Fruit fly (Drosophila melanogaster) whole organism, embryonic: ENCODE data around the gene CG13603.

Source experiments
- Adf1 ChIP-seq: fragments of 200-800 bp; sonication (Bioruptor generic); IDR thresholded peaks from 2 replicates; pipeline ENCODE4 v1.3.6; 2022; ENCODE audit warnings: missing biosample characterization, missing genetic modification characterization
- Atf6 ChIP-seq: fragments of 200-800 bp; sonication (Bioruptor generic); IDR thresholded peaks from 2 replicates; pipeline ENCODE4 v1.3.6; 2022; ENCODE audit warnings: missing biosample characterization, missing genetic modification characterization
- CG10209 ChIP-seq: fragments of 200-800 bp; sonication (Bioruptor generic); optimal IDR thresholded peaks from 3 replicates; lab custom pipeline; 2017; ENCODE audit warnings: missing biosample characterization, mild to moderate bottlenecking, missing genetic modification characterization, missing genetic modification reagents
- CG10366 ChIP-seq: fragments of 200-800 bp; sonication (Bioruptor generic); IDR thresholded peaks from 2 replicates; pipeline ENCODE4 v1.3.6; 2022; ENCODE audit warnings: missing biosample characterization, missing genetic modification characterization
- CG10431 ChIP-seq: fragments of 200-800 bp; sonication (Bioruptor generic); optimal IDR thresholded peaks from 3 replicates; lab custom pipeline; 2018; ENCODE audit warnings: missing biosample characterization, mild to moderate bottlenecking, missing genetic modification characterization
- CG11456 ChIP-seq: fragments of 200-800 bp; sonication (Bioruptor generic); IDR thresholded peaks from 3 replicates; pipeline ENCODE4 v1.3.6; 2022; ENCODE audit warnings: missing biosample characterization, missing genetic modification characterization
- CG12071 ChIP-seq: fragments of 200-800 bp; sonication (Bioruptor generic); optimal IDR thresholded peaks from 3 replicates; lab custom pipeline; 2018; ENCODE audit warnings: missing biosample characterization, mild to moderate bottlenecking, missing genetic modification characterization
- CG12744 ChIP-seq: fragments of 200-800 bp; sonication (Bioruptor generic); optimal IDR thresholded peaks from 2 replicates; lab custom pipeline; 2016; ENCODE audit warnings: missing biosample characterization, missing genetic modification characterization
- CG12769 ChIP-seq: fragments of 200-800 bp; sonication (Bioruptor generic); optimal IDR thresholded peaks from 2 replicates; lab custom pipeline; 2019; ENCODE audit warnings: missing biosample characterization, mild to moderate bottlenecking, missing genetic modification characterization, moderate library complexity
- CG13624 ChIP-seq: fragments of 200-800 bp; sonication (Bioruptor generic); optimal IDR thresholded peaks from 2 replicates; lab custom pipeline; 2016; ENCODE audit warnings: missing biosample characterization, missing genetic modification characterization
- CG2678 ChIP-seq: fragments of 200-800 bp; sonication (Bioruptor generic); optimal IDR thresholded peaks from 3 replicates; lab custom pipeline; 2019; ENCODE audit warnings: missing biosample characterization, mild to moderate bottlenecking, missing genetic modification characterization, moderate library complexity
- CG3281 ChIP-seq: fragments of 200-800 bp; sonication (Bioruptor generic); optimal IDR thresholded peaks from 3 replicates; lab custom pipeline; 2017; ENCODE audit warnings: missing biosample characterization, mild to moderate bottlenecking, missing genetic modification characterization
- CG34376 ChIP-seq: fragments of 200-800 bp; sonication (Bioruptor generic); optimal IDR thresholded peaks from 2 replicates; lab custom pipeline; 2018; ENCODE audit warnings: missing biosample characterization, mild to moderate bottlenecking, missing genetic modification characterization
- CG3995 ChIP-seq: fragments of 200-800 bp; sonication (Bioruptor generic); optimal IDR thresholded peaks from 3 replicates; lab custom pipeline; 2016; ENCODE audit warnings: missing biosample characterization, missing genetic modification characterization
- CG4282 ChIP-seq: fragments of 200-800 bp; sonication (Bioruptor generic); optimal IDR thresholded peaks from 2 replicates; lab custom pipeline; 2016; ENCODE audit warnings: missing biosample characterization, missing genetic modification characterization
- CG5180 ChIP-seq: fragments of 200-800 bp; sonication (Bioruptor generic); optimal IDR thresholded peaks from 3 replicates; lab custom pipeline; 2017; ENCODE audit warnings: missing biosample characterization, missing genetic modification characterization, mild to moderate bottlenecking, moderate library complexity, missing genetic modification reagents
- CG5245 ChIP-seq: fragments of 200-800 bp; sonication (Bioruptor generic); optimal IDR thresholded peaks from 3 replicates; lab custom pipeline; 2016; ENCODE audit warnings: missing biosample characterization, missing genetic modification characterization
- CG7556 ChIP-seq: fragments of 200-800 bp; sonication (Bioruptor generic); optimal IDR thresholded peaks from 2 replicates; lab custom pipeline; 2017; ENCODE audit warnings: missing biosample characterization, mild to moderate bottlenecking, missing genetic modification characterization
- CG8281 ChIP-seq: fragments of 200-800 bp; sonication (Bioruptor generic); optimal IDR thresholded peaks from 2 replicates; lab custom pipeline; 2018; ENCODE audit warnings: missing biosample characterization, mild to moderate bottlenecking, missing genetic modification characterization, moderate library complexity
- Dad ChIP-seq: fragments of 200-800 bp; sonication (Bioruptor generic); optimal IDR thresholded peaks from 3 replicates; lab custom pipeline; 2016; ENCODE audit warnings: missing biosample characterization, missing genetic modification characterization
- Elba2 ChIP-seq: fragments of 200-800 bp; sonication (Bioruptor generic); optimal IDR thresholded peaks from 3 replicates; lab custom pipeline; 2016; ENCODE audit warnings: missing biosample characterization, missing genetic modification characterization
- HLH54F ChIP-seq: fragments of 200-800 bp; sonication (Bioruptor generic); optimal IDR thresholded peaks from 3 replicates; lab custom pipeline; 2016; ENCODE audit warnings: missing biosample characterization, missing genetic modification characterization
- HmgZ ChIP-seq: fragments of 200-800 bp; sonication (Bioruptor generic); optimal IDR thresholded peaks from 2 replicates; lab custom pipeline; 2018; ENCODE audit warnings: missing biosample characterization, mild to moderate bottlenecking, missing genetic modification characterization
- Hmr ChIP-seq: fragments of 200-800 bp; sonication (Bioruptor generic); optimal IDR thresholded peaks from 3 replicates; lab custom pipeline; 2017; ENCODE audit warnings: mild to moderate bottlenecking, missing biosample characterization, missing genetic modification reagents, missing genetic modification characterization
- Hr51 ChIP-seq, 2 experiments: fragments of 200-800 bp; sonication (Bioruptor generic); optimal IDR thresholded peaks; 2 replicates in 1 of 2; 3 replicates in 1 of 2; lab custom pipeline; 2016 to 2018; ENCODE audit warnings: missing biosample characterization in 2 of 2, missing genetic modification characterization in 2 of 2, mild to moderate bottlenecking in 1 of 2, moderate library complexity in 1 of 2
- MESR4 ChIP-seq: fragments of 200-800 bp; sonication (Bioruptor generic); optimal IDR thresholded peaks from 2 replicates; lab custom pipeline; 2018; ENCODE audit warnings: missing biosample characterization, mild to moderate bottlenecking, missing genetic modification characterization, moderate library complexity
- Meics ChIP-seq: fragments of 200-800 bp; sonication (Bioruptor generic); optimal IDR thresholded peaks from 2 replicates; lab custom pipeline; 2017; ENCODE audit warnings: missing biosample characterization, mild to moderate bottlenecking, missing genetic modification characterization
- Pdp1 ChIP-seq, 2 experiments: fragments of 200-800 bp; sonication (Bioruptor generic); optimal IDR thresholded peaks; 3 replicates each; lab custom pipeline; 2016; ENCODE audit warnings: missing biosample characterization in 2 of 2, missing genetic modification characterization in 2 of 2, mild to moderate bottlenecking in 1 of 2, moderate library complexity in 1 of 2
- Six4 ChIP-seq: fragments of 200-800 bp; sonication (Bioruptor generic); optimal IDR thresholded peaks from 2 replicates; lab custom pipeline; 2016; ENCODE audit warnings: missing biosample characterization, missing genetic modification characterization
- Sry-δ ChIP-seq: fragments of 200-800 bp; sonication (Bioruptor generic); optimal IDR thresholded peaks from 2 replicates; lab custom pipeline; 2016; ENCODE audit warnings: missing biosample characterization, missing genetic modification characterization
- bsh ChIP-seq, 2 experiments: fragments of 200-800 bp; sonication (Bioruptor generic); optimal IDR thresholded peaks; 2 replicates each; lab custom pipeline; 2017 to 2018; ENCODE audit warnings: mild to moderate bottlenecking in 2 of 2, missing biosample characterization in 2 of 2, missing genetic modification characterization in 2 of 2, moderate library complexity in 1 of 2
- cato ChIP-seq: fragments of 200-800 bp; sonication (Bioruptor generic); optimal IDR thresholded peaks from 2 replicates; lab custom pipeline; 2016; ENCODE audit warnings: missing biosample characterization, missing genetic modification characterization, borderline replicate concordance
- chm ChIP-seq: fragments of 200-800 bp; sonication (Bioruptor generic); IDR thresholded peaks from 2 replicates; pipeline ENCODE4 v1.3.6; 2022; ENCODE audit warnings: missing biosample characterization, missing genetic modification characterization
- dati ChIP-seq: fragments of 200-800 bp; sonication (Bioruptor generic); IDR thresholded peaks from 2 replicates; pipeline ENCODE4 v1.3.6; 2022; ENCODE audit warnings: missing biosample characterization, missing genetic modification characterization
- dimm ChIP-seq: fragments of 200-800 bp; sonication (Bioruptor generic); IDR thresholded peaks from 2 replicates; pipeline ENCODE4 v1.3.6; 2022; ENCODE audit warnings: missing biosample characterization, missing genetic modification characterization
- exex ChIP-seq: fragments of 200-800 bp; sonication (Bioruptor generic); optimal IDR thresholded peaks from 4 replicates; lab custom pipeline; 2018; ENCODE audit warnings: missing biosample characterization, mild to moderate bottlenecking, missing genetic modification characterization, moderate library complexity
- lilli ChIP-seq: fragments of 200-800 bp; sonication (Bioruptor generic); optimal IDR thresholded peaks from 3 replicates; lab custom pipeline; 2016; ENCODE audit warnings: missing biosample characterization, missing genetic modification characterization
- mirr ChIP-seq: fragments of 200-800 bp; sonication (Bioruptor generic); optimal IDR thresholded peaks from 3 replicates; lab custom pipeline; 2018; ENCODE audit warnings: missing biosample characterization, mild to moderate bottlenecking, missing genetic modification characterization
- nmo ChIP-seq: fragments of 200-800 bp; sonication (Bioruptor generic); optimal IDR thresholded peaks from 2 replicates; lab custom pipeline; 2018; ENCODE audit warnings: missing biosample characterization, mild to moderate bottlenecking, missing genetic modification characterization, moderate library complexity
- nom ChIP-seq: fragments of 200-800 bp; sonication (Bioruptor generic); optimal IDR thresholded peaks from 2 replicates; lab custom pipeline; 2017; ENCODE audit warnings: missing biosample characterization, missing genetic modification characterization, mild to moderate bottlenecking, moderate library complexity, missing genetic modification reagents
- odd ChIP-seq: fragments of 200-800 bp; sonication (Bioruptor generic); optimal IDR thresholded peaks from 2 replicates; lab custom pipeline; 2017; ENCODE audit warnings: missing biosample characterization, mild to moderate bottlenecking, missing genetic modification characterization
- org-1 ChIP-seq: fragments of 200-800 bp; sonication (Bioruptor generic); optimal IDR thresholded peaks from 2 replicates; lab custom pipeline; 2017; ENCODE audit warnings: missing biosample characterization, missing genetic modification characterization
- sim ChIP-seq: fragments of 200-800 bp; sonication (Bioruptor generic); IDR thresholded peaks from 2 replicates; pipeline ENCODE4 v1.3.6; 2022; ENCODE audit warnings: missing biosample characterization, missing genetic modification characterization
- sr ChIP-seq: fragments of 200-800 bp; sonication (Bioruptor generic); IDR thresholded peaks from 3 replicates; pipeline ENCODE4 v1.3.6; 2022; ENCODE audit warnings: missing biosample characterization, missing genetic modification characterization
- sug ChIP-seq: fragments of 200-800 bp; optimal IDR thresholded peaks from 2 replicates; lab custom pipeline; 2019; ENCODE audit warnings: missing biosample characterization, mild to moderate bottlenecking, missing genetic modification characterization, moderate library complexity
- yki ChIP-seq: fragments of >200 bp; optimal IDR thresholded peaks from 3 replicates; lab custom pipeline; 2018
- zf30C ChIP-seq: fragments of 200-800 bp; sonication (Bioruptor generic); optimal IDR thresholded peaks from 3 replicates; lab custom pipeline; 2018; ENCODE audit warnings: missing biosample characterization, mild to moderate bottlenecking, missing genetic modification characterization

CG13603 gene

DNA sequence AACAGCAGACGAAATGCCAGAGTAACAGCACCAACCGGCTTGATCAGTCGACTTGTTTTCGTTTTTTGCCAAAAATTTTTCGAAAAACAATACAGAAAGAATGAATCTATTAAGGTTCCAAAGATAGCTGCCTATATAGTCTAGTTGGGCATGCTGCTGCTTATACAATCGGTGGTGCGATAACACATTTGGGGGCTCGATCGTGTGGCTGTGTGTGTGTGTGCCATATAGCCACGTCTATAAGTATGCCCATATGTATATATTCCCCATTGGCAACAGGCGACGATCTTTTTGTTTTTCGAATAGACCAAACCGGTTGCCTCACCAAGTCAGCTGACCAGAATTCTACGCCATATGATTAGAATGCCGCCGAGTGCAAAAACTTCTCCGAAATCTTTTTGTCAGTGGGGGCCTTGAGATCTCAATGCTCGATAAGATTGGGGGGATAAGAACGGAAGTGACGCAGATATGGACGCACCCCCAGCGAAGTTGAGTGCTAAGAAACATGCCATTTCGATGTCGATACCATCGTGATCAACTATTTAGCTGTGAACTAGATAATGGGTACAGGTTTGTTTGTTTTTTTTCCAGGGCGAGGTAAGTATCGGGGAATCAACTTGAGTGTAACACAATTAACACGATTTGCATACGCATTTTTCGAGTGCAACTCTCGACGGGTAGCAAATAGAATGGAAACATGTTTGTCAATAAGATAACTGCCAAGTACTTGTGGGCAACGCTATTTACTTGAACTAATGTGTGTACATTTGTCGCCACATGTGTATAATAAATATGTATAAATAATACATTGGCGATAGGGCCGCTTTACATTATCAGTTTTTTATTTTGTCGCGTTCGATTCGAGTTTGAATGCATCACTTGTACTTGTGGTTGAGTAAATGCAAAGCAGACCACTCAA lies 46.2 kb downstream of the CG13603 start (continued):
- TF ChIP-seq Meics = peak; percentile 78
- TF ChIP-seq nmo (GFP tag; lab: Kevin White, UChicago) = peak; percentile 50
- TF ChIP-seq zf30C (GFP tag; lab: Kevin White, UChicago) = peak; percentile 10
- no peak for TF ChIP-seq yki (lab: Kevin White, UChicago)
- TF ChIP-seq Hr51 (GFP tag; optimal IDR thresholded peaks at IDR 0.05; lab: Kevin White, UChicago) = peak; percentile 39 to 40
- TF ChIP-seq CG8281 (tag; lab: Kevin White, UChicago) = peak; percentile 76
- TF ChIP-seq dimm (GFP tag; lab: Robert Waterston, UW) = no peak
- peak; percentile 44 for TF ChIP-seq cato (GFP tag; lab: Kevin White, UChicago)
- TF ChIP-seq sim (GFP tag; lab: Robert Waterston, UW) = peak; percentile 84
- TF ChIP-seq org-1 (GFP tag; lab: Kevin White, UChicago) = peak; percentile 88
- peak in 1 of 2 experiments; percentile 90 for TF ChIP-seq bsh (GFP tag; optimal IDR thresholded peaks at IDR 0.05; lab: Kevin White, UChicago)
- peak; percentile 70 for TF ChIP-seq CG12744

dm6 chr3R:23938564-23939122 lies 47.7 kb downstream of the CG13603 start:
- TF ChIP-seq CG13624 (GFP tag; lab: Kevin White, UChicago) (no peak), CG4282 (GFP tag; lab: Kevin White, UChicago) (no peak), CG2678 (tag; lab: Kevin White, UChicago) (peak; percentile 3), lilli (no peak), chm (GFP tag; lab: Robert Waterston, UW) (0 out of 2 replicates have a peak, but pooled peaks have one; percentile 12), Sry-δ (GFP tag; lab: Kevin White, UChicago) (no peak), MESR4 (no peak), HLH54F (GFP tag; lab: Kevin White, UChicago) (no peak), sug (tag; lab: Kevin White, UChicago) (peak; percentile 62), CG12769 (tag; lab: Kevin White, UChicago) (peak; percentile 40), CG12071 (GFP tag; lab: Kevin White, UChicago) (peak; percentile 19), mirr (GFP tag; lab: Kevin White, UChicago) (peak; percentile 42), CG3995 (GFP tag; lab: Kevin White, UChicago) (no peak), HmgZ (tag; lab: Kevin White, UChicago) (no peak), CG10366 (no peak), CG10431 (peak; percentile 9), CG34376 (GFP tag; lab: Kevin White, UChicago) (peak; percentile 77), CG5180 (GFP tag; lab: Kevin White, UChicago) (peak; percentile 1), Adf1 (GFP tag; lab: Robert Waterston, UW) (no peak), sr (GFP tag; lab: Robert Waterston, UW) (no peak), exex (tag; lab: Kevin White, UChicago) (peak; percentile 88), Atf6 (GFP tag; lab: Robert Waterston, UW) (no peak), nom (GFP tag; lab: Kevin White, UChicago) (no peak), CG5245 (GFP tag; lab: Kevin White, UChicago) (no peak), CG11456 (GFP tag; lab: Robert Waterston, UW) (no peak), Six4 (GFP tag; lab: Kevin White, UChicago) (no peak), dati (no peak), Hmr (GFP tag; lab: Kevin White, UChicago) (no peak), CG3281 (GFP tag; lab: Kevin White, UChicago) (no peak), Dad (no peak), Elba2 (GFP tag; lab: Kevin White, UChicago) (no peak), CG7556 (no peak), Pdp1 (GFP tag; optimal IDR thresholded peaks at IDR 0.05; lab: Kevin White, UChicago) (peak in 1 of 2 experiments; percentile 93), CG10209 (no peak), odd (GFP tag; lab: Kevin White, UChicago) (no peak)
